Fruit fly (Drosophila melanogaster): ENCODE measurements around the gene CG33189.
A peak's percentile ranks its signal among the peaks of the same experiment; 100 is the strongest.

The CG33189 gene

DNA sequence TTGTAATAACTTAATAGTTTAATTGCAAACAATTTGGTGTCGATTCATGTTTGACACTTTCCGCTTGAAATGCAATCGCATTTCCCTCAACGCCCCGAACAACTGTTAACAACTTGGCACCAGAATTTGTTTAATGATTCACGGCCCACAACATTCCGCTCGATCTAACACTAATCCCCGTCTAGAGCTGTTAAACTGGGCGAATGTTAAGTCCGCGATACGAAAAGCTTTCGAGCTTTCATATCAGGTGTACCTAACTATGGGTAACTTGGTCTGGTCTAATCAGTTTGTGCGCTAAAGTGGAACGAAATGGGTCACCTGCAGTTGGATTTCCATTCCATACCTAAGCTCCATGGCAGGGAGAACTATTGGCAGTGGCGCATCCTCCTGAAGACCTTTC is 7.5 kb downstream of the CG33189 start, which contains the start of gene CG34301:
CG34301 (plus strand) TSS at position 301 of the 400 bp plus-strand sequence.
- TF ChIP-seq CG30403 (GFP tag; optimal IDR thresholded peaks at IDR 0.05) = no peak
- TF ChIP-seq CG13287 (GFP tag; IDR thresholded peaks at IDR 0.05; ENCODE audit: partially characterized antibody) = 0 out of 2 replicates have a peak, but pooled peaks have one; percentile 9
- peak; percentile 13 for TF ChIP-seq Jarid2 (GFP tag; optimal IDR thresholded peaks at IDR 0.05)

DNA sequence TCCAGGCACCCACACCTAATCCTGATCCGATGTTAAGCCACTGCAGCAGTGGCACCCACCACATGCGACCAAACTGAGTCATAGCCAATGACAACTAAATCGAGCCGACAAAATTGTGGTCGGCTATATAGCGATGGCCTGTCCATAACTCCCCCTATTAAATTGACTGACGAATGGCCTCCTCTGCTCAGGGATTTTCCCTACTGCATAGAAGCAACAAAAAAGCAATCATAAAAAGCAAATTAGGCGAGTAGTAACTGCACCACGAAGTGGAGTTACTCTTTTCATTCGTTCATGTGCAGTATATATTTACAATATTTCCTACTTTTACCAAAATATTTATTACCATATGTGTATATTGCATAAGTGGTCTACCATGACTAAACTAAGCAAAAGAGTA is 8.0 kb downstream of the CG33189 start, which contains the start of gene CG13318:
CG13318 (minus strand) TSS at position 101 of the 400 bp plus-strand sequence.
- no peak for TF ChIP-seq CG4707 (GFP tag; optimal IDR thresholded peaks at IDR 0.05)
- TF ChIP-seq E2f1 (GFP tag; IDR thresholded peaks at IDR 0.05) = no peak

- TF ChIP-seq fru (optimal IDR thresholded peaks at IDR 0.05) (no peak), CG33557 (GFP tag; optimal IDR thresholded peaks at IDR 0.05) (no peak)
Measured at dm6 chr3R:8769094-8769493, 11.5 kb downstream of the CG33189 start, which contains the start of gene CG8236. CG8236 (plus strand) TSS chr3R:8769394.

DNA sequence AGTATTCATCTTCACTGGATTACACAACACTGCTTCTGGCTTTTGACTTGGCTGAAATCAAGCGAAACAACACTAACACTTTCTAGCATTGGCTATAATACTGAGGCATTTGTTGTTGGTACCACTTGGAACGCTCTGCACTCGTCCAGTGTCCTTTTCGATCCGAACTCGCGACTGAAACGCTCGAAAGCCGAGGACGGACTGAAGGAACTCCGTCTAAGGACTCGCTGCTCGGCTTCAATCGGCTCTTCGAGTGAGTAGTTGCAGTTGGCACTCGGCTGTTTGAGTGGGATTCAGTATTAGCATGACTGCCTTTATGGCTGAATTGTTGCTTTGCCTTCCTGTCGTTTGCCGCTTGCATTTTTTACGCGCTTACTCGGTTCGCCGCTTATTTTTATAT is 12.6 kb downstream of the CG33189 start, which contains the start of the genes CG34135 and CG11768:
CG34135 (minus strand) TSS at position 194 of the 400 bp plus-strand sequence.
CG11768 (minus strand) TSS at position 203 of the 400 bp plus-strand sequence.
- no peak for TF ChIP-seq ind (GFP tag; optimal IDR thresholded peaks at IDR 0.05)
- TF ChIP-seq lola (GFP tag; optimal IDR thresholded peaks at IDR 0.05) = no peak
- TF ChIP-seq zfh1 (GFP tag; IDR thresholded peaks at IDR 0.05) = 0 out of 3 replicates have a peak, but pooled peaks have one; percentile 22
- TF ChIP-seq z (GFP tag; IDR thresholded peaks at IDR 0.05) = peak; percentile 91
- peak; percentile 94 for TF ChIP-seq Deaf1 (tag; optimal IDR thresholded peaks at IDR 0.05)

DNA sequence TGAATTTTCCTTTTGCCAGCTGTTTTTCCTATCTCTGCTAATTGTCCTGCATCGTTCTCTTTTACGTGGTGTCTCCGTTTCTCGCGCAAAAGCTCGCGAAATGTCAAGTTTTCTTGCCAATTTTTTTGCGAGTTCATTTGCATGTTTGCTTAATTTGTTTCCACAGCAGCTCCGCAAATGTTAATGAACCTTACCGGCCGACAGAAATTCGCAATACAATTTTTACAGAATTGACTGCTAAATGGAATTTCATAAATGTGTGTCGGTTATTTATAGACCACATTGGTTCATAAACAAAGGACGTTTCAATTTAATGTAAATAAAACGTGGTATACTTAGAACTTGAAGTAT is 31.8 kb downstream of the CG33189 start:
- TF ChIP-seq NK7.1 (GFP tag; optimal IDR thresholded peaks at IDR 0.05) (no peak), ham (GFP tag; IDR thresholded peaks at IDR 0.05) (no peak), mirr (GFP tag; optimal IDR thresholded peaks at IDR 0.05) (no peak), CG30403 (GFP tag; optimal IDR thresholded peaks at IDR 0.05) (no peak), CG10209 (GFP tag; optimal IDR thresholded peaks at IDR 0.05) (no peak), CG34224 (GFP tag; IDR thresholded peaks at IDR 0.05; ENCODE audit: partially characterized antibody) (no peak), kay (GFP tag; optimal IDR thresholded peaks at IDR 0.05) (no peak), Opbp (GFP tag; IDR thresholded peaks at IDR 0.05; ENCODE audit: partially characterized antibody) (no peak), NFAT (GFP tag; IDR thresholded peaks at IDR 0.05) (no peak), Neu2 (GFP tag; optimal IDR thresholded peaks at IDR 0.05; ENCODE audit: borderline replicate concordance) (no peak)

DNA sequence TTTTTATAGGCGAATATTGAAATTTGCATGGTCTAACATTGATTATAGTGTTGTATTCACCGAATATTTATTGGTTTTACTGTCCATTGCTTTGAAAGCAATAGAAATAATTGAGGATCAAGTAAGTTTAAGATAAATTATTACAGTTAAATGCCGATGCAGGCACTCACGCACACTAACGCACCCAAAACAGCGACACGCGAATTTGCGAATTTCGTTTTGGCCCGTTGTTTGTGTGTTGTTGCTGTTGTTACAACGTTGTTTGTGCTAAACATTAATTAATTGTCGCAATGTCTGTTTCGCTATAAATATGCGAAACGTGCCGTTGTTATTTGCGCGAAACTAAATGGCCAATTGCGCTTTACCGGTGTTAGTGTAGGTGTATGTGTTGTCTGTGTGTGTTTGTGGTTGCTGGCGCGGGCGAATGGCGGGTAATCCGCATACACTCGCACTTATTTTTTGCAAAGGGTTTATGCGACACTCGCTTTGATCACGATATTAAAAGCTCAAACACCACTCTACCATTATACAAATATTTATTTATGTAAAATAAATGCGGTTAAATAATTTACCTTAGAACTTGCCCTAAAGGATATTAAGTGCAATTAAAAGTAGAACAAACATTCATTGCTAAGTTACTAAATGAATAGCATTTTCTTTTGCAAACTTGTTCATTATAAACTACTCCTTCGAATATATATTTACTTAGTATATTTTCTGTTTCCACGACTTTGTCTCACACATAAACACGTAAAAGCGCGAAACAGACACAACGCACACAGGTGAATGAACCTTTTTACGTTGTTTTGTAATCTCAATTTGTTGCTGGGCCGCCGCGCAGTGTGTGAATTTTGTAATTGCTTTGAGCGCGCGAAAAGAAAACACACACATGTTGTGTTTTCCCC is 32.5 kb downstream of the CG33189 start:
- TF ChIP-seq CG5953 (GFP tag; IDR thresholded peaks at IDR 0.05) (no peak), CG15479 (GFP tag; optimal IDR thresholded peaks at IDR 0.05) (peak; percentile 53), Max (GFP tag; optimal IDR thresholded peaks at IDR 0.05) (no peak), Med (GFP tag) (peak; percentile 64), CG32767 (GFP tag; IDR thresholded peaks at IDR 0.05) (no peak), Dbx (GFP tag; IDR thresholded peaks at IDR 0.05) (0 out of 3 replicates have a peak, but pooled peaks have one; percentile 34), nmo (GFP tag; optimal IDR thresholded peaks at IDR 0.05) (peak; percentile 10), D19B (GFP tag; optimal IDR thresholded peaks at IDR 0.05) (no peak), cwo (GFP tag; optimal IDR thresholded peaks at IDR 0.05) (peak; percentile 14), rib (GFP tag; IDR thresholded peaks at IDR 0.05) (peak; percentile 38; the same call in 1 of the 2 replicates), CG18599 (GFP tag; optimal IDR thresholded peaks at IDR 0.05) (peak; percentile 53), Hmr (GFP tag; optimal IDR thresholded peaks at IDR 0.05) (peak; percentile 42), HLH54F (GFP tag; optimal IDR thresholded peaks at IDR 0.05) (no peak), lilli (GFP tag; optimal IDR thresholded peaks at IDR 0.05) (peak; percentile 14), CG7963 (GFP tag; IDR thresholded peaks at IDR 0.05; ENCODE audit: partially characterized antibody) (no peak), CG10147 (GFP tag; optimal IDR thresholded peaks at IDR 0.05) (no peak), CG9727 (GFP tag; optimal IDR thresholded peaks at IDR 0.05) (peak; percentile 33), CG9437 (GFP tag; optimal IDR thresholded peaks at IDR 0.05) (peak; percentile 92)

Measured in whole organism, embryonic.